Fruit fly (Drosophila melanogaster) whole organism, adult: Measurements from ENCODE around the gene Ufd1.
"Not testable (repeated sequence)": the region's sequence is repeated elsewhere in the genome, so short reads cannot be mapped to it uniquely, and the experiment has no call there.

Experiments used
- CG14711 ChIP-seq: fragments of 200-800 bp; sonication (Bioruptor generic); optimal IDR thresholded peaks from 2 replicates; lab custom pipeline; 2018; ENCODE audit warnings: missing biosample characterization, mild to moderate bottlenecking, missing genetic modification characterization, moderate library complexity
- CG7045 ChIP-seq: fragments of 200-800 bp; sonication (Bioruptor generic); optimal IDR thresholded peaks from 2 replicates; lab custom pipeline; 2017; ENCODE audit warnings: missing biosample characterization, mild to moderate bottlenecking, missing genetic modification characterization
- CG7101 ChIP-seq: fragments of 200-800 bp; sonication (Bioruptor generic); optimal IDR thresholded peaks from 2 replicates; lab custom pipeline; 2018; ENCODE audit warnings: missing biosample characterization, mild to moderate bottlenecking, missing genetic modification characterization, moderate library complexity
- Clk ChIP-seq: fragments of 200-800 bp; sonication (Bioruptor generic); optimal IDR thresholded peaks from 2 replicates; lab custom pipeline; 2017; ENCODE audit warnings: missing biosample characterization, missing genetic modification characterization
- Hr96 ChIP-seq: fragments of 200-800 bp; sonication (Bioruptor generic); optimal IDR thresholded peaks from 2 replicates; lab custom pipeline; 2016; ENCODE audit warnings: missing biosample characterization, missing genetic modification characterization
- Mnt ChIP-seq: fragments of 200-800 bp; sonication (Bioruptor generic); optimal IDR thresholded peaks from 2 replicates; lab custom pipeline; 2016; ENCODE audit warnings: missing biosample characterization, mild to moderate bottlenecking, missing genetic modification characterization
- bab1 ChIP-seq: fragments of 200-800 bp; sonication (Bioruptor generic); optimal IDR thresholded peaks from 3 replicates; lab custom pipeline; 2019; ENCODE audit warnings: missing biosample characterization, mild to moderate bottlenecking, missing genetic modification characterization, moderate library complexity
- cnc ChIP-seq, 2 experiments: fragments of >200 bp; optimal IDR thresholded peaks; 2 replicates each; lab custom pipeline; 2017
- kay ChIP-seq: fragments of 200-800 bp; sonication (Bioruptor generic); peaks from one replicate; lab custom pipeline; 2016; ENCODE audit warnings: missing biosample characterization, missing genetic modification characterization, borderline replicate concordance
- pad ChIP-seq: fragments of 200-800 bp; sonication (Bioruptor generic); optimal IDR thresholded peaks from 3 replicates; lab custom pipeline; 2017; ENCODE audit warnings: missing biosample characterization, missing genetic modification characterization, mild to moderate bottlenecking, moderate library complexity, missing genetic modification reagents
- tj ChIP-seq: fragments of 200-800 bp; sonication (Bioruptor generic); optimal IDR thresholded peaks from 3 replicates; lab custom pipeline; 2017; ENCODE audit warnings: missing biosample characterization, mild to moderate bottlenecking, missing genetic modification characterization, moderate library complexity
- toe ChIP-seq: fragments of 200-800 bp; sonication (Bioruptor generic); optimal IDR thresholded peaks from 2 replicates; lab custom pipeline; 2016; ENCODE audit warnings: missing biosample characterization, missing genetic modification characterization

- TF ChIP-seq Clk (GFP tag; lab: Kevin White, UChicago); toe (GFP tag; lab: Kevin White, UChicago); tj (GFP tag; lab: Kevin White, UChicago); bab1 (GFP tag; lab: Kevin White, UChicago); Hr96 (GFP tag; lab: Kevin White, UChicago); CG14711 (tag; lab: Kevin White, UChicago); cnc (optimal IDR thresholded peaks at IDR 0.05; lab: Kevin White, UChicago); CG7045; Mnt (GFP tag; lab: Kevin White, UChicago); kay (GFP tag; lab: Kevin White, UChicago); CG7101 (tag; lab: Kevin White, UChicago); pad (GFP tag; lab: Kevin White, UChicago): not testable (repeated sequence)
Observed at dm6 chr3L:11134886-11135285, 11.9 kb upstream of the Ufd1 start, which contains the start of gene CG14143.
